Fruit fly (Drosophila melanogaster): ENCODE measurements around the gene CG18493.

DNA sequence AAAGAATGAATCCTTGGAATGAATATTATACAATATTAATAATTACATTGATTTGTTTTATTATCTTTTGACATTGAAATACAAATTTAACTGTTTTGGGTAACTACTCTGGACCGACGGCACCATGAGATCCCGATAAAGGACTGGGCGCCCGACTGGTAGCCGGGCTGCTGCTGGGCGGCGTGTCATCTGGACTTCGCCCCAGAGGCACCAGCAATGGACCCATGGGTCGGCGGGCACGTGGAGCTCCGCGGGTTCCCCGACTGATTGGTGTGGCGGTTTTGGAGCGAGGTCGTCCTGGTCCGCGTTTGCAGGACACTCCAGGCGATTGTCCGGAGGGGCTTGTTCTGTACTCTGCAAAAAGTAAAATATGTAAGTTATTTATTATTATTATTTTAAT lies 21.0 kb upstream of the CG18493 start:
- no peak for TF ChIP-seq h (GFP tag; optimal IDR thresholded peaks at IDR 0.05)
- TF ChIP-seq Dif (GFP tag; optimal IDR thresholded peaks at IDR 0.05; ENCODE audit: partially characterized antibody), result no peak

Measured in whole organism, wandering third instar larva.